Worm (Caenorhabditis elegans): Measurements from ENCODE around the gene Y39E4B.10.

DNA sequence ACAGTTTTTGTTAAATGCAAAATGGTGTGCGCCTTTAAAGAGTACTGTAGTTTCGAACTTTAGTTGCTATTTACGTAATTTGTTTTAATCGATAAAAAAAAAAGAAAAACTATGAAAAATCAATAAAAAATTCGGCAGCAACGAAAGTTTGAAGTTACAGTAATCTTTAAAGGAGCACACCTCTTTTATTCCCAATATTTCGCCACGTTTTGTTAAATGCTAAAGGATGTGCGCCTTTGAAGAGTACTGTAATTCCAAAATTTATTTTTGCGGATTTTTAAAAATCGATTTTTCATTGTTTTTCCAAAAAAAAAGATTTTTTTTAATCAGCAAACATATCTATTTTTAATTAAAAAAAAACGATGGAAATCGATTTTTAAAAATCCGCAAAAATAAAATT is 21.0 kb upstream of the Y39E4B.10 start:
- TF ChIP-seq him-1 (tag; optimal IDR thresholded peaks at IDR 0.05) = no peak
- no peak for TF ChIP-seq dao-5 (tag; optimal IDR thresholded peaks at IDR 0.05)
- no peak for TF ChIP-seq W03F9.2 (tag; optimal IDR thresholded peaks at IDR 0.05)

Data from whole organism, L4/young adult.